Worm (Caenorhabditis elegans): ENCODE results near the gene C08B11.9.

Gene C08B11.9

DNA sequence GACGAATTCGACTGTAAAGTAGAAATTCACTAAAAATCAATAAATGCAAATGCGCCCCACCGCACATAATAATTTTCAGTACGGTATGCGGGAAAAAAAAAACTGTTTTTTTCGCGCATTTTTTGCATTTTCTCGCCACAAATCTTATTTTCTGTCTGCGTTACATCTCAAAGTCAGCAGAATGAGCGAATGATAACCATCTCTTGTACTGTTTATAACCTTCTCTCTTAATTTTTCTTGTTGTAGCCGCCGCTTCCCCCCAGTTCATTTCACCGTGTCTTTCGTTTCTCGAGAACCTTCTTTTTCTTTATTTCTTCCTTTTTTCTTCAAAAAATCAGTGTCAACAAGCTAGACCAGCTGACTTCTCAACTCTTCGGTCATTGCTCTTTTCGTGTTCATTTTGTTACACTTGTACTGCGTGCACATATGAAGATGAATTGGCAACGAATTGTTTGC lies 22.5 kb downstream of the C08B11.9 start (continued):
- TF ChIP-seq lin-54 (GFP tag; optimal IDR thresholded peaks at IDR 0.05) (peak; percentile 72), nfyb-1 (GFP tag; IDR thresholded peaks at IDR 0.05) (peak; percentile 58), cebp-2 (GFP tag; IDR thresholded peaks at IDR 0.05) (no peak), chd-7 (tag; optimal IDR thresholded peaks at IDR 0.05) (no peak), F55B11.4 (tag; optimal IDR thresholded peaks at IDR 0.05; ENCODE audit: borderline replicate concordance, insufficient read depth) (no peak), Y95B8A.8 (GFP tag; IDR thresholded peaks at IDR 0.05) (peak; percentile 87), let-607 (tag; optimal IDR thresholded peaks at IDR 0.05) (no peak), hmg-20 (GFP tag; IDR thresholded peaks at IDR 0.05) (no peak), die-1 (tag; optimal IDR thresholded peaks at IDR 0.05) (peak; percentile 20), hrde-1 (tag; optimal IDR thresholded peaks at IDR 0.05; ENCODE audit: borderline replicate concordance) (peak; percentile 39), sdz-38 (tag; optimal IDR thresholded peaks at IDR 0.05) (no peak), egrh-3 (GFP tag; IDR thresholded peaks at IDR 0.05) (no peak), mcd-1 (GFP tag; IDR thresholded peaks at IDR 0.05) (peak; percentile 89), snpc-4 (GFP tag; optimal IDR thresholded peaks at IDR 0.05) (peak; percentile 28), snpc-4 (tag; optimal IDR thresholded peaks at IDR 0.05) (peak in 3 of 4 experiments; percentile 46 to 58 (median 55)), K12H6.12 (tag; optimal IDR thresholded peaks at IDR 0.05) (peak; percentile 47), Y53F4B.3 (GFP tag; IDR thresholded peaks at IDR 0.05) (no peak), gei-17 (GFP tag; optimal IDR thresholded peaks at IDR 0.05) (no peak), tlf-1 (GFP tag; optimal IDR thresholded peaks at IDR 0.05) (peak; percentile 87), let-526 (GFP tag; IDR thresholded peaks at IDR 0.05) (no peak), hmg-1.2 (GFP tag; IDR thresholded peaks at IDR 0.05) (peak; percentile 64), ZK185.1 (tag; optimal IDR thresholded peaks at IDR 0.05; ENCODE audit: poor library complexity, severe bottlenecking) (peak; percentile 26), madf-3 (GFP tag; IDR thresholded peaks at IDR 0.05) (0 out of 2 replicates have a peak, but pooled peaks have one; percentile 73), dox-1 (GFP tag; IDR thresholded peaks at IDR 0.05) (peak; percentile 88), zim-3 (tag; optimal IDR thresholded peaks at IDR 0.05) (no peak), ztf-25 (GFP tag; IDR thresholded peaks at IDR 0.05) (no peak), cebp-1 (GFP tag; IDR thresholded peaks at IDR 0.05) (no peak), cebp-1 (tag; optimal IDR thresholded peaks at IDR 0.05) (peak; percentile 63), lin-40 (tag; optimal IDR thresholded peaks at IDR 0.05) (peak; percentile 31), efl-1 (GFP tag; optimal IDR thresholded peaks at IDR 0.05) (peak; percentile 97), attf-6 (GFP tag; IDR thresholded peaks at IDR 0.05) (no peak), ets-4 (GFP tag; optimal IDR thresholded peaks at IDR 0.05) (no peak), dpff-1 (tag; optimal IDR thresholded peaks at IDR 0.05) (peak; percentile 10), bed-2 (GFP tag; IDR thresholded peaks at IDR 0.05) (no peak), sea-2 (GFP tag; IDR thresholded peaks at IDR 0.05) (no peak), sptf-2 (GFP tag; optimal IDR thresholded peaks at IDR 0.05) (no peak), nhr-80 (tag; optimal IDR thresholded peaks at IDR 0.05) (no peak), dpl-1 (GFP tag; optimal IDR thresholded peaks at IDR 0.05) (peak; percentile 86), B0336.3 (GFP tag; IDR thresholded peaks at IDR 0.05) (peak; percentile 54), ztf-3 (GFP tag; optimal IDR thresholded peaks at IDR 0.05) (no peak), attf-3 (GFP tag; conservative IDR thresholded peaks at IDR 0.05) (0 out of 2 replicates have a peak, but pooled peaks have one; percentile 41), F52B5.7 (tag; optimal IDR thresholded peaks at IDR 0.05) (no peak), madf-8 (GFP tag; conservative IDR thresholded peaks at IDR 0.05) (peak; percentile 93), tbx-9 (tag; optimal IDR thresholded peaks at IDR 0.05; ENCODE audit: borderline replicate concordance) (no peak), nfya-1 (tag; optimal IDR thresholded peaks at IDR 0.05; ENCODE audit: borderline replicate concordance, insufficient read depth) (no peak), attf-5 (GFP tag; optimal IDR thresholded peaks at IDR 0.05) (peak; percentile 26), ceh-79 (tag; optimal IDR thresholded peaks at IDR 0.05) (no peak), snpc-1.3 (tag; optimal IDR thresholded peaks at IDR 0.05; ENCODE audit: insufficient read depth) (no peak)
